Fruit fly (Drosophila melanogaster): ENCODE results near the gene CG31251.

Gene CG31251

DNA sequence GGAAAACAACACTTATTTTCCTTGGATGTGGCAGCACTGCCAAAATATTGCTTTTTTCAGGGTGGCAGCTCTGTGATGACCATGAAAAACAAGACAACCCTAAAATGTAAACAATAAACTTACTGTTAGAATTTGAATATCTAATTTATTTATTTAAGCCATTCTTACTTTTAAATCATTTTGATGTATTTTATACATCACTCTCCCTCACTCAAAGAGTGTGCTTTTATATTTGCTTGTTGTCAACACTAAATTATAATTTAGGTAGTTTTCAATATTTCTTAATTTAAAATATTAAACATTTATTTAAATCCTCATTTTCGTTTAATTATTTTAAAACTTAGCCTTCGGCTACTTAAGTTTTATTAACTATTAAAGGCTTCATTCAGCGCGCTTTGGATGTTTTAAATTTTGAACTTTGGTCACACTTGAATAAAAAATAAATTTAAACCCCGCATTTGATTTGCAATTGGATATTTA is 13.8 kb downstream of the CG31251 start, which contains the start of the genes CG7523 and Mps1 (continued):
- TF ChIP-seq en (GFP tag; optimal IDR thresholded peaks at IDR 0.05) (no peak), Xrp1 (GFP tag; IDR thresholded peaks at IDR 0.05) (no peak), gcm2 (GFP tag; optimal IDR thresholded peaks at IDR 0.05) (no peak), CG4282 (GFP tag; optimal IDR thresholded peaks at IDR 0.05) (no peak), Ptx1 (GFP tag; IDR thresholded peaks at IDR 0.05) (no peak), ham (GFP tag; IDR thresholded peaks at IDR 0.05) (no peak), trh (GFP tag; optimal IDR thresholded peaks at IDR 0.05) (no peak), CG33213 (GFP tag; optimal IDR thresholded peaks at IDR 0.05) (peak; percentile 36), Bteb2 (GFP tag; optimal IDR thresholded peaks at IDR 0.05) (no peak), ap (GFP tag; IDR thresholded peaks at IDR 0.05) (no peak), gce (GFP tag; IDR thresholded peaks at IDR 0.05) (no peak), CG11398 (GFP tag; optimal IDR thresholded peaks at IDR 0.05) (no peak), CG11456 (GFP tag; IDR thresholded peaks at IDR 0.05) (no peak), dimm (GFP tag; IDR thresholded peaks at IDR 0.05) (no peak), Abd-B (GFP tag; optimal IDR thresholded peaks at IDR 0.05) (peak; percentile 66), CG1233 (GFP tag; optimal IDR thresholded peaks at IDR 0.05) (peak; percentile 5), psq (GFP tag; optimal IDR thresholded peaks at IDR 0.05) (no peak), p53 (GFP tag; optimal IDR thresholded peaks at IDR 0.05) (no peak), nmo (GFP tag; optimal IDR thresholded peaks at IDR 0.05) (peak; percentile 40), CG16779 (GFP tag; IDR thresholded peaks at IDR 0.05) (no peak), tll (GFP tag; optimal IDR thresholded peaks at IDR 0.05) (no peak), ato (GFP tag; IDR thresholded peaks at IDR 0.05; ENCODE audit: partially characterized antibody) (no peak), CG4730 (GFP tag; IDR thresholded peaks at IDR 0.05) (no peak), CG15269 (tag; optimal IDR thresholded peaks at IDR 0.05) (no peak), Rx (GFP tag; IDR thresholded peaks at IDR 0.05) (no peak), CG12391 (tag; optimal IDR thresholded peaks at IDR 0.05) (peak; percentile 79), CG1647 (GFP tag; optimal IDR thresholded peaks at IDR 0.05) (no peak), CTCF (GFP tag; optimal IDR thresholded peaks at IDR 0.05) (peak; percentile 55), Lpt (GFP tag; optimal IDR thresholded peaks at IDR 0.05) (no peak), zen2 (GFP tag; IDR thresholded peaks at IDR 0.05; ENCODE audit: partially characterized antibody) (no peak), CG17829 (tag; optimal IDR thresholded peaks at IDR 0.05) (peak; percentile 44), z (GFP tag; IDR thresholded peaks at IDR 0.05) (no peak), CG12659 (GFP tag; optimal IDR thresholded peaks at IDR 0.05) (peak; percentile 68), crp (GFP tag; optimal IDR thresholded peaks at IDR 0.05) (peak in 1 of 2 experiments; percentile 11), CG7786 (GFP tag; optimal IDR thresholded peaks at IDR 0.05) (no peak), CG5953 (GFP tag; IDR thresholded peaks at IDR 0.05) (no peak), CG6254 (GFP tag; optimal IDR thresholded peaks at IDR 0.05) (no peak), Dll (GFP tag; IDR thresholded peaks at IDR 0.05; ENCODE audit: partially characterized antibody) (0 out of 4 replicates have a peak, but pooled peaks have one; percentile 22), aop (GFP tag; IDR thresholded peaks at IDR 0.05) (no peak), CG18011 (GFP tag; optimal IDR thresholded peaks at IDR 0.05) (no peak), CG3163 (GFP tag; optimal IDR thresholded peaks at IDR 0.05) (no peak), phol (tag; optimal IDR thresholded peaks at IDR 0.05) (peak; percentile 51), lmd (GFP tag; IDR thresholded peaks at IDR 0.05) (no peak), CG10462 (GFP tag; optimal IDR thresholded peaks at IDR 0.05) (no peak), HmgZ (tag; optimal IDR thresholded peaks at IDR 0.05) (peak; percentile 63), sc (optimal IDR thresholded peaks at IDR 0.05) (no peak), sc (GFP tag; optimal IDR thresholded peaks at IDR 0.05) (peak; percentile 29), Poxn (GFP tag; IDR thresholded peaks at IDR 0.05) (no peak), CG3838 (GFP tag; optimal IDR thresholded peaks at IDR 0.05) (no peak), CG7372 (GFP tag; IDR thresholded peaks at IDR 0.05) (no peak), dan (GFP tag; IDR thresholded peaks at IDR 0.05) (no peak), CG1603 (tag; optimal IDR thresholded peaks at IDR 0.05) (peak; percentile 66), CG11695 (GFP tag; IDR thresholded peaks at IDR 0.05) (no peak)
